Fruit fly (Drosophila melanogaster) whole organism, embryonic: Measurements from ENCODE around the gene CG33966.

Source experiments
- ATbp ChIP-seq: fragments of 200-800 bp; sonication (Bioruptor generic); optimal IDR thresholded peaks from 2 replicates; lab custom pipeline; 2017; ENCODE audit warnings: missing biosample characterization, mild to moderate bottlenecking, missing genetic modification characterization, missing genetic modification reagents
- CG10209 ChIP-seq: fragments of 200-800 bp; sonication (Bioruptor generic); optimal IDR thresholded peaks from 3 replicates; lab custom pipeline; 2017; ENCODE audit warnings: missing biosample characterization, mild to moderate bottlenecking, missing genetic modification characterization, missing genetic modification reagents
- CG10366 ChIP-seq: fragments of 200-800 bp; sonication (Bioruptor generic); IDR thresholded peaks from 2 replicates; pipeline ENCODE4 v1.3.6; 2022; ENCODE audit warnings: missing biosample characterization, missing genetic modification characterization
- CG11504 ChIP-seq: fragments of 200-800 bp; sonication (Bioruptor generic); optimal IDR thresholded peaks from 3 replicates; lab custom pipeline; 2019; ENCODE audit warnings: missing biosample characterization, mild to moderate bottlenecking, missing genetic modification characterization, moderate library complexity
- CG15011 ChIP-seq: fragments of 200-800 bp; sonication (Bioruptor generic); optimal IDR thresholded peaks from 3 replicates; lab custom pipeline; 2018; ENCODE audit warnings: missing biosample characterization, mild to moderate bottlenecking, missing genetic modification characterization
- CG15514 ChIP-seq: fragments of 200-800 bp; sonication (Bioruptor generic); optimal IDR thresholded peaks from 3 replicates; lab custom pipeline; 2017; ENCODE audit warnings: missing biosample characterization, missing genetic modification characterization, mild to moderate bottlenecking, moderate library complexity, missing genetic modification reagents
- CG17829 ChIP-seq: fragments of 200-800 bp; optimal IDR thresholded peaks from 2 replicates; lab custom pipeline; 2019; ENCODE audit warnings: missing biosample characterization, mild to moderate bottlenecking, missing genetic modification characterization, moderate library complexity
- CG2712 ChIP-seq: fragments of 200-800 bp; optimal IDR thresholded peaks from 3 replicates; lab custom pipeline; 2019; ENCODE audit warnings: missing biosample characterization, mild to moderate bottlenecking, missing genetic modification characterization, moderate library complexity
- CG30431 ChIP-seq: fragments of 200-800 bp; sonication (Bioruptor generic); optimal IDR thresholded peaks from 2 replicates; lab custom pipeline; 2017; ENCODE audit warnings: missing biosample characterization, missing genetic modification characterization
- CG43689 ChIP-seq: fragments of 200-800 bp; sonication (Bioruptor generic); IDR thresholded peaks from 2 replicates; pipeline ENCODE4 v1.3.6; 2022; ENCODE audit warnings: missing biosample characterization, missing genetic modification characterization
- CG6254 ChIP-seq: fragments of 200-800 bp; sonication (Bioruptor generic); optimal IDR thresholded peaks from 3 replicates; lab custom pipeline; 2017; ENCODE audit warnings: mild to moderate bottlenecking, missing biosample characterization, missing genetic modification reagents, missing genetic modification characterization
- CG7987 ChIP-seq: fragments of 200-800 bp; sonication (Bioruptor generic); optimal IDR thresholded peaks from 2 replicates; lab custom pipeline; 2018; ENCODE audit warnings: missing biosample characterization, mild to moderate bottlenecking, missing genetic modification characterization, moderate library complexity
- CG8281 ChIP-seq: fragments of 200-800 bp; sonication (Bioruptor generic); optimal IDR thresholded peaks from 2 replicates; lab custom pipeline; 2018; ENCODE audit warnings: missing biosample characterization, mild to moderate bottlenecking, missing genetic modification characterization, moderate library complexity
- CG8290 ChIP-seq, 3 experiments: fragments of 200-800 bp; sonication (Bioruptor generic); optimal IDR thresholded peaks; 2 replicates each; lab custom pipeline; 2016 to 2019; ENCODE audit warnings: missing biosample characterization in 3 of 3, missing genetic modification characterization in 3 of 3, mild to moderate bottlenecking in 2 of 3, moderate library complexity in 1 of 3
- CG8388 ChIP-seq: fragments of 200-800 bp; sonication (Bioruptor generic); optimal IDR thresholded peaks from 2 replicates; lab custom pipeline; 2019; ENCODE audit warnings: missing biosample characterization, mild to moderate bottlenecking, missing genetic modification characterization, moderate library complexity
- D19A ChIP-seq: fragments of 200-800 bp; optimal IDR thresholded peaks from 3 replicates; lab custom pipeline; 2019; ENCODE audit warnings: missing biosample characterization, mild to moderate bottlenecking, missing genetic modification characterization, moderate library complexity
- Dad ChIP-seq: fragments of 200-800 bp; sonication (Bioruptor generic); optimal IDR thresholded peaks from 3 replicates; lab custom pipeline; 2016; ENCODE audit warnings: missing biosample characterization, missing genetic modification characterization
- Elba2 ChIP-seq: fragments of 200-800 bp; sonication (Bioruptor generic); optimal IDR thresholded peaks from 3 replicates; lab custom pipeline; 2016; ENCODE audit warnings: missing biosample characterization, missing genetic modification characterization
- Fer3 ChIP-seq: fragments of 200-800 bp; sonication (Bioruptor generic); optimal IDR thresholded peaks from 2 replicates; lab custom pipeline; 2018; ENCODE audit warnings: missing biosample characterization, mild to moderate bottlenecking, missing genetic modification characterization, moderate library complexity
- Max ChIP-seq: fragments of 200-800 bp; sonication (Bioruptor generic); optimal IDR thresholded peaks from 2 replicates; lab custom pipeline; 2016; ENCODE audit warnings: missing biosample characterization, mild to moderate bottlenecking, missing genetic modification characterization
- Med ChIP-seq: fragments of 200-800 bp; sonication (Bioruptor generic); peaks from one replicate; lab custom pipeline; 2016; ENCODE audit warnings: missing biosample characterization, missing genetic modification characterization, mild to moderate bottlenecking, inconsistent platforms, moderate library complexity
- NfI ChIP-seq: fragments of 200-800 bp; sonication (Bioruptor generic); optimal IDR thresholded peaks from 3 replicates; lab custom pipeline; 2018; ENCODE audit warnings: missing biosample characterization, mild to moderate bottlenecking, missing genetic modification characterization, moderate library complexity
- Ptx1 ChIP-seq: fragments of 200-800 bp; sonication (Bioruptor generic); IDR thresholded peaks from 2 replicates; pipeline ENCODE4 v1.3.6; 2022; ENCODE audit warnings: missing biosample characterization, missing genetic modification characterization
- Rfx ChIP-seq: fragments of 200-800 bp; sonication (Bioruptor generic); IDR thresholded peaks from 2 replicates; pipeline ENCODE4 v1.3.6; 2022; ENCODE audit warnings: missing biosample characterization, missing genetic modification characterization
- Rx ChIP-seq: fragments of 200-800 bp; sonication (Bioruptor generic); IDR thresholded peaks from 2 replicates; pipeline ENCODE4 v1.3.6; 2022; ENCODE audit warnings: missing biosample characterization, missing genetic modification characterization
- Sox102F ChIP-seq: fragments of 200-800 bp; sonication (Bioruptor generic); optimal IDR thresholded peaks from 2 replicates; lab custom pipeline; 2018; ENCODE audit warnings: missing biosample characterization, mild to moderate bottlenecking, missing genetic modification characterization, moderate library complexity
- Spps ChIP-seq: fragments of 200-800 bp; sonication (Bioruptor generic); optimal IDR thresholded peaks from 2 replicates; lab custom pipeline; 2018; ENCODE audit warnings: missing biosample characterization, mild to moderate bottlenecking, missing genetic modification characterization
- Xbp1 ChIP-seq: fragments of 200-800 bp; sonication (Bioruptor generic); optimal IDR thresholded peaks from 3 replicates; lab custom pipeline; 2016; ENCODE audit warnings: missing biosample characterization, mild to moderate bottlenecking, missing genetic modification characterization
- bab2 ChIP-seq: fragments of 200-800 bp; sonication (Bioruptor generic); optimal IDR thresholded peaks from 2 replicates; lab custom pipeline; 2016; ENCODE audit warnings: missing biosample characterization, missing genetic modification characterization
- chif ChIP-seq, 2 experiments: fragments of 200-800 bp; sonication (Bioruptor generic); optimal IDR thresholded peaks; 3 replicates each; lab custom pipeline; 2016; ENCODE audit warnings: missing biosample characterization in 2 of 2, missing genetic modification characterization in 2 of 2
- dysf ChIP-seq: fragments of 200-800 bp; sonication (Bioruptor generic); IDR thresholded peaks from 3 replicates; pipeline ENCODE4 v1.3.6; 2022; ENCODE audit warnings: missing biosample characterization, missing genetic modification characterization
- grau ChIP-seq: fragments of 200-800 bp; optimal IDR thresholded peaks from 3 replicates; lab custom pipeline; 2019; ENCODE audit warnings: missing biosample characterization, mild to moderate bottlenecking, missing genetic modification characterization, moderate library complexity
- hkb ChIP-seq, 2 experiments: fragments of 200-800 bp in 1 of 2; fragments of >200 bp in 1 of 2; sonication (Bioruptor generic) in 1 of 2; IDR thresholded peaks in 1 of 2; optimal IDR thresholded peaks in 1 of 2; 2 replicates each; pipeline versions ENCODE4 v1.3.6 to Lab custom; 2017 to 2022; ENCODE audit warnings: missing biosample characterization in 1 of 2, missing genetic modification characterization in 1 of 2
- insv ChIP-seq, 2 experiments: fragments of 200-800 bp; sonication (Bioruptor generic); optimal IDR thresholded peaks; 3 replicates each; lab custom pipeline; 2016 to 2018; ENCODE audit warnings: missing biosample characterization in 2 of 2, missing genetic modification characterization in 2 of 2
- kah ChIP-seq: fragments of 200-800 bp; sonication (Bioruptor generic); optimal IDR thresholded peaks from 2 replicates; lab custom pipeline; 2018; ENCODE audit warnings: missing biosample characterization, mild to moderate bottlenecking, missing genetic modification characterization
- lab ChIP-seq: fragments of 200-800 bp; sonication (Bioruptor generic); optimal IDR thresholded peaks from 3 replicates; lab custom pipeline; 2017; ENCODE audit warnings: missing biosample characterization, missing genetic modification characterization, mild to moderate bottlenecking, moderate library complexity, missing genetic modification reagents
- nmo ChIP-seq: fragments of 200-800 bp; sonication (Bioruptor generic); optimal IDR thresholded peaks from 2 replicates; lab custom pipeline; 2018; ENCODE audit warnings: missing biosample characterization, mild to moderate bottlenecking, missing genetic modification characterization, moderate library complexity
- onecut ChIP-seq: fragments of 200-800 bp; sonication (Bioruptor generic); IDR thresholded peaks from 2 replicates; pipeline ENCODE4 v1.3.6; 2022; ENCODE audit warnings: missing biosample characterization, missing genetic modification characterization
- pnt ChIP-seq: fragments of 200-800 bp; sonication (Bioruptor generic); optimal IDR thresholded peaks from 3 replicates; lab custom pipeline; 2016; ENCODE audit warnings: missing biosample characterization, missing genetic modification characterization
- rib ChIP-seq: fragments of 200-800 bp; sonication (Bioruptor generic); IDR thresholded peaks from 2 replicates; pipeline ENCODE4 v1.3.6; 2022; ENCODE audit warnings: missing biosample characterization, missing genetic modification characterization
- ro ChIP-seq: fragments of 200-800 bp; sonication (Bioruptor generic); IDR thresholded peaks from 2 replicates; pipeline ENCODE4 v1.3.6; 2022; ENCODE audit warnings: missing biosample characterization, missing genetic modification characterization
- scrt ChIP-seq: fragments of 200-800 bp; sonication (Bioruptor generic); optimal IDR thresholded peaks from 2 replicates; lab custom pipeline; 2018; ENCODE audit warnings: missing biosample characterization, mild to moderate bottlenecking, missing genetic modification characterization, moderate library complexity
- sima ChIP-seq: fragments of 200-800 bp; sonication (Bioruptor generic); optimal IDR thresholded peaks from 2 replicates; lab custom pipeline; 2016; ENCODE audit warnings: missing biosample characterization, missing genetic modification characterization
- sr ChIP-seq: fragments of 200-800 bp; sonication (Bioruptor generic); IDR thresholded peaks from 3 replicates; pipeline ENCODE4 v1.3.6; 2022; ENCODE audit warnings: missing biosample characterization, missing genetic modification characterization
- tap ChIP-seq: fragments of 200-800 bp; optimal IDR thresholded peaks from 3 replicates; lab custom pipeline; 2019; ENCODE audit warnings: missing biosample characterization, mild to moderate bottlenecking, missing genetic modification characterization, moderate library complexity
- ttk ChIP-seq: fragments of 200-800 bp; sonication (Bioruptor generic); IDR thresholded peaks from 2 replicates; pipeline ENCODE4 v2.1.2; 2022; ENCODE audit warnings: missing biosample characterization, missing genetic modification characterization
- unpg ChIP-seq: fragments of 200-800 bp; sonication (Bioruptor generic); optimal IDR thresholded peaks from 3 replicates; lab custom pipeline; 2018; ENCODE audit warnings: missing biosample characterization, mild to moderate bottlenecking, missing genetic modification characterization, moderate library complexity
- wdn ChIP-seq: fragments of 200-800 bp; sonication (Bioruptor generic); IDR thresholded peaks from 2 replicates; pipeline ENCODE4 v1.3.6; 2022; ENCODE audit warnings: missing biosample characterization, missing genetic modification characterization
- zfh1 ChIP-seq: fragments of 200-800 bp; sonication (Bioruptor generic); IDR thresholded peaks from 3 replicates; pipeline ENCODE4 v1.3.6; 2022; ENCODE audit warnings: missing biosample characterization, missing genetic modification characterization
- zfh2 ChIP-seq: fragments of 200-800 bp; sonication (Bioruptor generic); optimal IDR thresholded peaks from 2 replicates; lab custom pipeline; 2016; ENCODE audit warnings: missing biosample characterization, missing genetic modification characterization

Gene CG33966

DNA sequence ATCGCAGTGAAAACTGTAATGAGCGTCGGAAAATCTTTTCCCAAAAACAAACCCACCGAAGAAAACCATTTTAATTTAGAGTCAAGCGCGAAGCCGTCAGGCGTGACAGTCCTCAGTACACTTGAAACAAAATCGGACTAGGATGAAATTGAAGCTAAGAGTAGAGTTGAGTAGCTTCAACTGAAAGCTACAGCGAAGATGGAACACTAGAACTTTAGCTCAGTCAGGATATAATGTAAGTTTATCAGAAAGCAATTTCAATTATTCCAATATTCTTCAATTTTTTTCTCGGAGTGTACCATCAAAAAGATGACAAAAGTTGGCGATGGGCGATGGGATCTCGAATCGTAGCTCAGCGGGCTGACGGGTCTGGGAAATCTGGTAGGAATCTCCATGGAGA lies 17.5 kb upstream of the CG33966 start (continued):
- peak; percentile 58 for TF ChIP-seq unpg
- peak; percentile 21 for TF ChIP-seq Spps (tag; lab: Kevin White, UChicago)
- TF ChIP-seq Rx (GFP tag; lab: Robert Waterston, UW) = peak; percentile 11; the same call in 1 of the 2 replicates
- no peak for TF ChIP-seq rib
- no peak for TF ChIP-seq ro (GFP tag; lab: Robert Waterston, UW)
- no peak for TF ChIP-seq kah (GFP tag; lab: Kevin White, UChicago)
- TF ChIP-seq Rfx (GFP tag; lab: Robert Waterston, UW) = 0 out of 2 replicates have a peak, but pooled peaks have one; percentile 12
- TF ChIP-seq zfh2 (GFP tag; lab: Kevin White, UChicago) = peak; percentile 12
- peak; percentile 15 for TF ChIP-seq CG15011 (GFP tag; lab: Kevin White, UChicago)
- peak; percentile 1 for TF ChIP-seq bab2 (GFP tag; lab: Kevin White, UChicago)
- no peak for TF ChIP-seq zfh1 (GFP tag; lab: Robert Waterston, UW)
- peak; percentile 42 for TF ChIP-seq Fer3 (tag; lab: Kevin White, UChicago)
- peak; percentile 24 for TF ChIP-seq pnt
- TF ChIP-seq lab = peak; percentile 58
- peak; percentile 50 for TF ChIP-seq CG6254 (GFP tag; lab: Kevin White, UChicago)
- no peak for TF ChIP-seq sima (GFP tag; lab: Kevin White, UChicago)
- TF ChIP-seq CG30431 (GFP tag; lab: Kevin White, UChicago) = peak; percentile 36
- peak; percentile 48 for TF ChIP-seq tap (tag; lab: Kevin White, UChicago)
- TF ChIP-seq D19A (tag; lab: Kevin White, UChicago) = peak; percentile 50
- TF ChIP-seq grau (tag; lab: Kevin White, UChicago) = peak; percentile 44
- TF ChIP-seq insv (GFP tag; optimal IDR thresholded peaks at IDR 0.05; lab: Kevin White, UChicago) = no peak
- 0 out of 2 replicates have a peak, but pooled peaks have one; percentile 30 for TF ChIP-seq ttk (GFP tag; lab: Robert Waterston, UW)
- TF ChIP-seq nmo (GFP tag; lab: Kevin White, UChicago) = peak; percentile 55
- no peak for TF ChIP-seq CG15514
- TF ChIP-seq wdn (GFP tag; lab: Robert Waterston, UW) = no peak
- TF ChIP-seq Med = peak; percentile 73
- TF ChIP-seq NfI (GFP tag; lab: Kevin White, UChicago) = peak; percentile 13
- TF ChIP-seq CG11504 (tag; lab: Kevin White, UChicago) = peak; percentile 70
- no peak for TF ChIP-seq CG43689
- TF ChIP-seq CG8388 (GFP tag; lab: Kevin White, UChicago) = peak; percentile 56
- peak; percentile 64 for TF ChIP-seq CG2712
- peak; percentile 36 for TF ChIP-seq Xbp1
- no peak for TF ChIP-seq scrt (GFP tag; lab: Kevin White, UChicago)
- TF ChIP-seq onecut = peak; percentile 60
- no peak for TF ChIP-seq CG8290 (GFP tag; optimal IDR thresholded peaks at IDR 0.05; lab: Kevin White, UChicago)
- TF ChIP-seq CG8290 (tag; optimal IDR thresholded peaks at IDR 0.05; lab: Kevin White, UChicago) = peak in 1 of 2 experiments; percentile 45
- TF ChIP-seq chif (GFP tag; optimal IDR thresholded peaks at IDR 0.05; lab: Kevin White, UChicago) = peak; percentile 33 to 44
- TF ChIP-seq Max (GFP tag; lab: Kevin White, UChicago) = peak; percentile 14
- TF ChIP-seq Dad = peak; percentile 3
- peak; percentile 27 for TF ChIP-seq CG10209 (GFP tag; lab: Kevin White, UChicago)
- peak; percentile 54 for TF ChIP-seq Ptx1 (GFP tag; lab: Robert Waterston, UW)
- peak; percentile 64 for TF ChIP-seq Sox102F (GFP tag; lab: Kevin White, UChicago)
- no peak for TF ChIP-seq dysf
- peak; percentile 26; the same call in 1 of the 2 replicates for TF ChIP-seq CG10366 (GFP tag; lab: Robert Waterston, UW)
- no peak for TF ChIP-seq sr (GFP tag; lab: Robert Waterston, UW)
- TF ChIP-seq ATbp = peak; percentile 50
- TF ChIP-seq Elba2 (GFP tag; lab: Kevin White, UChicago) = no peak
- TF ChIP-seq CG7987 (GFP tag; lab: Kevin White, UChicago) = no peak
- no peak for TF ChIP-seq hkb (optimal IDR thresholded peaks at IDR 0.05; lab: Kevin White, UChicago)
- TF ChIP-seq hkb (GFP tag; IDR thresholded peaks at IDR 0.05; lab: Robert Waterston, UW) = peak; percentile 73; the same call in 1 of the 2 replicates
- TF ChIP-seq CG8281 = no peak
- peak; percentile 48 for TF ChIP-seq CG17829 (tag; lab: Kevin White, UChicago)
